Fruit fly (Drosophila melanogaster) whole organism, embryonic: ENCODE measurements around the gene ppk.

Source experiments
- Atf3 ChIP-seq: fragments of 200-800 bp; sonication (Bioruptor generic); optimal IDR thresholded peaks from 3 replicates; lab custom pipeline; 2016; ENCODE audit warnings: missing biosample characterization, missing genetic modification characterization
- Awh ChIP-seq: fragments of 200-800 bp; sonication (Bioruptor generic); IDR thresholded peaks from 2 replicates; pipeline ENCODE4, ENCODE4 v1.3.6; 2022; ENCODE audit warnings: missing biosample characterization, missing genetic modification characterization
- Bgb ChIP-seq: fragments of 200-800 bp; sonication (Bioruptor generic); IDR thresholded peaks from 2 replicates; pipeline ENCODE4 v1.3.6; 2022; ENCODE audit warnings: missing biosample characterization, missing genetic modification characterization; ENCODE audit not compliant: partially characterized antibody
- Bteb2 ChIP-seq: fragments of 200-800 bp; sonication (Bioruptor generic); optimal IDR thresholded peaks from 2 replicates; lab custom pipeline; 2016; ENCODE audit warnings: missing biosample characterization, missing genetic modification characterization
- CG11247 ChIP-seq: fragments of 200-800 bp; sonication (Bioruptor generic); IDR thresholded peaks from 2 replicates; pipeline ENCODE4 v1.3.6; 2022; ENCODE audit warnings: missing biosample characterization, missing genetic modification characterization
- CG12236 ChIP-seq: fragments of 200-800 bp; sonication (Bioruptor generic); optimal IDR thresholded peaks from 2 replicates; lab custom pipeline; 2016; ENCODE audit warnings: missing biosample characterization, missing genetic modification characterization
- CG13296 ChIP-seq: fragments of 200-800 bp; sonication (Bioruptor generic); optimal IDR thresholded peaks from 3 replicates; lab custom pipeline; 2018; ENCODE audit warnings: missing biosample characterization, mild to moderate bottlenecking, missing genetic modification characterization
- CG13424 ChIP-seq: fragments of 200-800 bp; sonication (Bioruptor generic); optimal IDR thresholded peaks from 2 replicates; lab custom pipeline; 2019; ENCODE audit warnings: missing biosample characterization, mild to moderate bottlenecking, missing genetic modification characterization, moderate library complexity
- CG15073 ChIP-seq: fragments of 200-800 bp; sonication (Bioruptor generic); optimal IDR thresholded peaks from 2 replicates; lab custom pipeline; 2016; ENCODE audit warnings: missing biosample characterization, missing genetic modification characterization
- CG1529 ChIP-seq: fragments of 200-800 bp; sonication (Bioruptor generic); optimal IDR thresholded peaks from 3 replicates; lab custom pipeline; 2018; ENCODE audit warnings: missing biosample characterization, missing genetic modification characterization
- CG15479 ChIP-seq: fragments of 200-800 bp; sonication (Bioruptor generic); optimal IDR thresholded peaks from 3 replicates; lab custom pipeline; 2019; ENCODE audit warnings: missing biosample characterization, mild to moderate bottlenecking, missing genetic modification characterization, moderate library complexity
- CG15601 ChIP-seq: fragments of 200-800 bp; sonication (Bioruptor generic); optimal IDR thresholded peaks from 3 replicates; lab custom pipeline; 2019; ENCODE audit warnings: missing biosample characterization, mild to moderate bottlenecking, missing genetic modification characterization, moderate library complexity
- CG1792 ChIP-seq: fragments of 200-800 bp; sonication (Bioruptor generic); optimal IDR thresholded peaks from 2 replicates; lab custom pipeline; 2016; ENCODE audit warnings: missing biosample characterization, missing genetic modification characterization
- CG30403 ChIP-seq: fragments of 200-800 bp; sonication (Bioruptor generic); optimal IDR thresholded peaks from 3 replicates; lab custom pipeline; 2016; ENCODE audit warnings: missing biosample characterization, missing genetic modification characterization
- CG42726 ChIP-seq: fragments of 200-800 bp; sonication (Bioruptor generic); IDR thresholded peaks from 2 replicates; pipeline ENCODE4 v1.3.6; 2022; ENCODE audit warnings: missing biosample characterization, missing genetic modification characterization; ENCODE audit not compliant: partially characterized antibody
- CG4360 ChIP-seq: fragments of 200-800 bp; sonication (Bioruptor generic); IDR thresholded peaks from 2 replicates; pipeline ENCODE4 v1.3.6; 2022; ENCODE audit warnings: missing biosample characterization, missing genetic modification characterization
- CG4404 ChIP-seq: fragments of 200-800 bp; sonication (Bioruptor generic); IDR thresholded peaks from 2 replicates; pipeline ENCODE4 v1.3.6; 2022; ENCODE audit warnings: missing biosample characterization, missing genetic modification characterization
- CG4730 ChIP-seq: fragments of 200-800 bp; sonication (Bioruptor generic); IDR thresholded peaks from 2 replicates; pipeline ENCODE4 v1.3.6; 2022; ENCODE audit warnings: missing biosample characterization, missing genetic modification characterization
- CG8290 ChIP-seq, 3 experiments: fragments of 200-800 bp; sonication (Bioruptor generic); optimal IDR thresholded peaks; 2 replicates each; lab custom pipeline; 2016 to 2019; ENCODE audit warnings: missing biosample characterization in 3 of 3, missing genetic modification characterization in 3 of 3, mild to moderate bottlenecking in 2 of 3, moderate library complexity in 1 of 3
- CG8944 ChIP-seq: fragments of 200-800 bp; sonication (Bioruptor generic); optimal IDR thresholded peaks from 3 replicates; lab custom pipeline; 2016; ENCODE audit warnings: missing biosample characterization, missing genetic modification characterization
- CG9797 ChIP-seq: fragments of 200-800 bp; sonication (Bioruptor generic); optimal IDR thresholded peaks from 3 replicates; lab custom pipeline; 2018; ENCODE audit warnings: missing biosample characterization, mild to moderate bottlenecking, missing genetic modification characterization
- CG9932 ChIP-seq: fragments of 200-800 bp; sonication (Bioruptor generic); IDR thresholded peaks from 2 replicates; pipeline ENCODE4 v1.3.6; 2022; ENCODE audit warnings: missing biosample characterization, missing genetic modification characterization
- Deaf1 ChIP-seq: fragments of 200-800 bp; optimal IDR thresholded peaks from 3 replicates; lab custom pipeline; 2019; ENCODE audit warnings: missing biosample characterization, mild to moderate bottlenecking, missing genetic modification characterization, moderate library complexity
- Dp ChIP-seq: fragments of 200-800 bp; sonication (Bioruptor generic); optimal IDR thresholded peaks from 2 replicates; lab custom pipeline; 2018; ENCODE audit warnings: missing biosample characterization, mild to moderate bottlenecking, missing genetic modification characterization, moderate library complexity
- ERR ChIP-seq: fragments of 200-800 bp; sonication (Bioruptor generic); optimal IDR thresholded peaks from 2 replicates; lab custom pipeline; 2016; ENCODE audit warnings: missing biosample characterization, missing genetic modification characterization
- H15 ChIP-seq: fragments of 200-800 bp; sonication (Bioruptor generic); IDR thresholded peaks from 3 replicates; pipeline ENCODE4 v1.3.6; 2022; ENCODE audit warnings: missing biosample characterization, missing genetic modification characterization
- Hmx ChIP-seq: fragments of 200-800 bp; sonication (Bioruptor generic); optimal IDR thresholded peaks from 2 replicates; lab custom pipeline; 2016; ENCODE audit warnings: missing biosample characterization, missing genetic modification characterization
- MESR4 ChIP-seq: fragments of 200-800 bp; sonication (Bioruptor generic); optimal IDR thresholded peaks from 2 replicates; lab custom pipeline; 2018; ENCODE audit warnings: missing biosample characterization, mild to moderate bottlenecking, missing genetic modification characterization, moderate library complexity
- Max ChIP-seq: fragments of 200-800 bp; sonication (Bioruptor generic); optimal IDR thresholded peaks from 2 replicates; lab custom pipeline; 2016; ENCODE audit warnings: missing biosample characterization, mild to moderate bottlenecking, missing genetic modification characterization
- Myb ChIP-seq: fragments of 200-800 bp; sonication (Bioruptor generic); optimal IDR thresholded peaks from 2 replicates; lab custom pipeline; 2016; ENCODE audit warnings: missing biosample characterization, missing genetic modification characterization
- NFAT ChIP-seq: fragments of 200-800 bp; sonication (Bioruptor generic); IDR thresholded peaks from 2 replicates; pipeline ENCODE4 v1.3.6; 2022; ENCODE audit warnings: missing biosample characterization, missing genetic modification characterization
- Opbp ChIP-seq: fragments of 200-800 bp; sonication (Bioruptor generic); IDR thresholded peaks from 3 replicates; pipeline ENCODE4 v1.3.6; 2022; ENCODE audit warnings: missing biosample characterization, missing genetic modification characterization; ENCODE audit not compliant: partially characterized antibody
- aop ChIP-seq: fragments of 200-800 bp; sonication (Bioruptor generic); IDR thresholded peaks from 2 replicates; pipeline ENCODE4 v1.3.6; 2022; ENCODE audit warnings: missing biosample characterization, missing genetic modification characterization
- ase ChIP-seq: fragments of 200-800 bp; sonication (Bioruptor generic); IDR thresholded peaks from 3 replicates; pipeline ENCODE4 v1.3.6; 2022; ENCODE audit warnings: missing biosample characterization, missing genetic modification characterization
- br ChIP-seq: fragments of >200 bp; optimal IDR thresholded peaks from 2 replicates; lab custom pipeline; 2017
- bsh ChIP-seq, 2 experiments: fragments of 200-800 bp; sonication (Bioruptor generic); optimal IDR thresholded peaks; 2 replicates each; lab custom pipeline; 2017 to 2018; ENCODE audit warnings: mild to moderate bottlenecking in 2 of 2, missing biosample characterization in 2 of 2, missing genetic modification characterization in 2 of 2, moderate library complexity in 1 of 2
- chn ChIP-seq: fragments of 200-800 bp; sonication (Bioruptor generic); optimal IDR thresholded peaks from 2 replicates; lab custom pipeline; 2016; ENCODE audit warnings: missing biosample characterization, missing genetic modification characterization
- ci ChIP-seq: fragments of 200-800 bp; sonication (Bioruptor generic); IDR thresholded peaks from 3 replicates; pipeline ENCODE4 v1.3.6; 2022; ENCODE audit warnings: missing biosample characterization, missing genetic modification characterization
- crc ChIP-seq: fragments of 200-800 bp; sonication (Bioruptor generic); optimal IDR thresholded peaks from 2 replicates; lab custom pipeline; 2016; ENCODE audit warnings: missing biosample characterization, missing genetic modification characterization
- ems ChIP-seq: fragments of 200-800 bp; sonication (Bioruptor generic); optimal IDR thresholded peaks from 3 replicates; lab custom pipeline; 2016; ENCODE audit warnings: missing biosample characterization, missing genetic modification characterization
- ftz-f1 ChIP-seq: fragments of 200-800 bp; sonication (Bioruptor generic); optimal IDR thresholded peaks from 2 replicates; lab custom pipeline; 2016; ENCODE audit warnings: missing biosample characterization, missing genetic modification characterization
- hbn ChIP-seq: fragments of 200-800 bp; sonication (Bioruptor generic); IDR thresholded peaks from 2 replicates; pipeline ENCODE4 v1.3.6; 2022; ENCODE audit warnings: missing biosample characterization, missing genetic modification characterization; ENCODE audit not compliant: partially characterized antibody
- luna ChIP-seq: fragments of 200-800 bp; sonication (Bioruptor generic); optimal IDR thresholded peaks from 2 replicates; lab custom pipeline; 2016; ENCODE audit warnings: missing biosample characterization, missing genetic modification characterization
- phol ChIP-seq: fragments of 200-800 bp; sonication (Bioruptor generic); optimal IDR thresholded peaks from 3 replicates; lab custom pipeline; 2018; ENCODE audit warnings: missing biosample characterization, mild to moderate bottlenecking, missing genetic modification characterization, moderate library complexity
- pita ChIP-seq: fragments of 200-800 bp; sonication (Bioruptor generic); optimal IDR thresholded peaks from 2 replicates; lab custom pipeline; 2017; ENCODE audit warnings: missing biosample characterization, mild to moderate bottlenecking, missing genetic modification characterization
- salm ChIP-seq: fragments of 200-800 bp; sonication (Bioruptor generic); optimal IDR thresholded peaks from 2 replicates; lab custom pipeline; 2018; ENCODE audit warnings: missing biosample characterization, mild to moderate bottlenecking, missing genetic modification characterization
- seq ChIP-seq: fragments of 200-800 bp; sonication (Bioruptor generic); IDR thresholded peaks from 2 replicates; pipeline ENCODE4 v1.3.6; 2022; ENCODE audit warnings: missing biosample characterization, missing genetic modification characterization
- sim ChIP-seq: fragments of 200-800 bp; sonication (Bioruptor generic); IDR thresholded peaks from 2 replicates; pipeline ENCODE4 v1.3.6; 2022; ENCODE audit warnings: missing biosample characterization, missing genetic modification characterization
- yki ChIP-seq: fragments of >200 bp; optimal IDR thresholded peaks from 3 replicates; lab custom pipeline; 2018

The ppk gene

dm6 chr2L:14348602-14349001 lies 32.4 kb downstream of the ppk start, which contains the start of gene mTTF (continued):
- TF ChIP-seq CG8290 (GFP tag; optimal IDR thresholded peaks at IDR 0.05; lab: Kevin White, UChicago) = no peak
- no peak for TF ChIP-seq CG8290 (tag; optimal IDR thresholded peaks at IDR 0.05; lab: Kevin White, UChicago)
- TF ChIP-seq CG42726 (GFP tag; lab: Robert Waterston, UW) = peak; percentile 45; the same call in 1 of the 2 replicates
- peak; percentile 29 for TF ChIP-seq CG15601 (tag; lab: Kevin White, UChicago)
- TF ChIP-seq seq (GFP tag; lab: Robert Waterston, UW) = no peak
- TF ChIP-seq Bteb2 = no peak
- no peak for TF ChIP-seq sim (GFP tag; lab: Robert Waterston, UW)
- no peak for TF ChIP-seq chn (GFP tag; lab: Kevin White, UChicago)
- TF ChIP-seq Myb (GFP tag; lab: Kevin White, UChicago) = peak; percentile 99
- peak; percentile 4; the same call in 1 of the 2 replicates for TF ChIP-seq NFAT (GFP tag; lab: Robert Waterston, UW)
- TF ChIP-seq CG12236 (GFP tag; lab: Kevin White, UChicago) = no peak
- no peak for TF ChIP-seq crc (GFP tag; lab: Kevin White, UChicago)
- TF ChIP-seq Bgb (GFP tag; lab: Robert Waterston, UW) = 0 out of 2 replicates have a peak, but pooled peaks have one; percentile 26

dm6 chr2L:14346588-14346987 lies 34.4 kb downstream of the ppk start, which contains the start of gene Send2:
TSS of gene Send2 (minus strand) at chr2L:14346688.
- TF ChIP-seq CG15073 (no peak), phol (tag; lab: Kevin White, UChicago) (no peak), CG12236 (GFP tag; lab: Kevin White, UChicago) (no peak), hbn (GFP tag; lab: Robert Waterston, UW) (no peak), CG8944 (GFP tag; lab: Kevin White, UChicago) (no peak), CG30403 (GFP tag; lab: Kevin White, UChicago) (no peak), H15 (GFP tag; lab: Robert Waterston, UW) (no peak), Deaf1 (no peak), br (lab: Kevin White, UChicago) (no peak), Hmx (GFP tag; lab: Kevin White, UChicago) (no peak), pita (GFP tag; lab: Kevin White, UChicago) (no peak), Dp (GFP tag; lab: Kevin White, UChicago) (no peak), CG15601 (tag; lab: Kevin White, UChicago) (no peak), CG4730 (GFP tag; lab: Robert Waterston, UW) (no peak), ems (no peak), aop (GFP tag; lab: Robert Waterston, UW) (no peak), MESR4 (GFP tag; lab: Kevin White, UChicago) (no peak), CG1792 (GFP tag; lab: Kevin White, UChicago) (no peak), CG9797 (GFP tag; lab: Kevin White, UChicago) (no peak)
- TF ChIP-seq, all 482 proteins: peak for 0

dm6 chr2L:14340964-14341363 lies 40.0 kb downstream of the ppk start:
- TF ChIP-seq crc (GFP tag; lab: Kevin White, UChicago) (no peak), CG11247 (no peak), Max (GFP tag; lab: Kevin White, UChicago) (no peak), sim (GFP tag; lab: Robert Waterston, UW) (no peak), bsh (GFP tag; optimal IDR thresholded peaks at IDR 0.05; lab: Kevin White, UChicago) (no peak), ERR (GFP tag; lab: Kevin White, UChicago) (peak; percentile 19), ase (GFP tag; lab: Robert Waterston, UW) (no peak), ci (GFP tag; lab: Robert Waterston, UW) (no peak), CG1529 (GFP tag; lab: Kevin White, UChicago) (no peak), salm (tag; lab: Kevin White, UChicago) (no peak), Atf3 (GFP tag; lab: Kevin White, UChicago) (peak; percentile 60), CG13296 (GFP tag; lab: Kevin White, UChicago) (no peak), Deaf1 (no peak), yki (lab: Kevin White, UChicago) (no peak), luna (GFP tag; lab: Kevin White, UChicago) (no peak), Awh (GFP tag; lab: Robert Waterston, UW) (no peak), CG15479 (GFP tag; lab: Kevin White, UChicago) (no peak), CG4404 (GFP tag; lab: Robert Waterston, UW) (no peak), ftz-f1 (GFP tag; lab: Kevin White, UChicago) (peak; percentile 15), CG13424 (no peak), Opbp (GFP tag; lab: Robert Waterston, UW) (no peak), CG4360 (GFP tag; lab: Robert Waterston, UW) (no peak), CG9932 (GFP tag; lab: Robert Waterston, UW) (no peak)
